Worm (Caenorhabditis elegans) whole organism, young adult: ENCODE results near the gene snf-5.

ENCODE experiments used
- B0035.1 ChIP-seq: sonication (generic microtip); optimal IDR thresholded peaks from 2 replicates; lab custom pipeline; 2016; ENCODE audit warnings: missing genetic modification characterization, mild to moderate bottlenecking, missing compliant biosample characterization, missing genotype, missing genetic modification reagents
- D2030.7 ChIP-seq: fragments of 200-800 bp; sonication (Bioruptor generic); IDR thresholded peaks from 2 replicates; pipeline ENCODE4 v1.3.6; 2022; ENCODE audit warnings: missing genetic modification reagents, missing genetic modification characterization, missing compliant biosample characterization
- F10E7.11 ChIP-seq: sonication (generic microtip); optimal IDR thresholded peaks from 2 replicates; lab custom pipeline; 2017; ENCODE audit warnings: mild to moderate bottlenecking, missing genetic modification characterization, moderate library complexity, missing compliant biosample characterization
- F22D6.2 ChIP-seq: sonication (generic microtip); optimal IDR thresholded peaks from 2 replicates; lab custom pipeline; 2016; ENCODE audit warnings: mild to moderate bottlenecking, missing genetic modification characterization, missing compliant biosample characterization
- F23B12.7 ChIP-seq: sonication (generic microtip); optimal IDR thresholded peaks from 2 replicates; lab custom pipeline; 2017; ENCODE audit warnings: missing genetic modification characterization, mild to moderate bottlenecking, missing compliant biosample characterization, antibody characterized with exemption, moderate library complexity; ENCODE audit not compliant: insufficient read depth
- F39B2.1 ChIP-seq: fragments of 200-800 bp; sonication (Bioruptor generic); IDR thresholded peaks from 2 replicates; pipeline ENCODE4 v1.3.6; 2022; ENCODE audit warnings: missing genetic modification reagents, missing genetic modification characterization, missing compliant biosample characterization
- F52B5.7 ChIP-seq: sonication (generic microtip); optimal IDR thresholded peaks from 2 replicates; lab custom pipeline; 2016; ENCODE audit warnings: mild to moderate bottlenecking, missing genetic modification characterization, missing compliant biosample characterization
- F57A8.1 ChIP-seq: fragments of 200-800 bp; sonication (Bioruptor generic); optimal IDR thresholded peaks from 2 replicates; lab custom pipeline; 2018; ENCODE audit warnings: mild to moderate bottlenecking, missing genetic modification characterization, moderate library complexity, missing compliant biosample characterization
- Y67H2A.10 ChIP-seq: fragments of 200-800 bp; sonication (Bioruptor generic); conservative IDR thresholded peaks from 2 replicates; pipeline ENCODE4 v1.3.6; 2022; ENCODE audit warnings: missing genetic modification reagents, missing genetic modification characterization, missing compliant biosample characterization
- Y95B8A.8 ChIP-seq: fragments of 200-800 bp; sonication (Bioruptor generic); IDR thresholded peaks from 2 replicates; pipeline ENCODE4 v1.3.6; 2022; ENCODE audit warnings: missing genetic modification reagents, missing genetic modification characterization, missing compliant biosample characterization
- aptf-2 ChIP-seq: fragments of 200-800 bp; sonication (Bioruptor generic); conservative IDR thresholded peaks from 2 replicates; pipeline ENCODE4 v1.3.6; 2022; ENCODE audit warnings: missing genetic modification reagents, missing genetic modification characterization, missing compliant biosample characterization
- atf-7 ChIP-seq: sonication (generic microtip); optimal IDR thresholded peaks from 2 replicates; lab custom pipeline; 2017; ENCODE audit warnings: mild to moderate bottlenecking, missing genetic modification characterization, missing compliant biosample characterization
- athp-1 ChIP-seq: sonication (generic microtip); optimal IDR thresholded peaks from 2 replicates; lab custom pipeline; 2017; ENCODE audit warnings: mild to moderate bottlenecking, missing genetic modification characterization, missing compliant biosample characterization
- attf-3 ChIP-seq: fragments of 200-800 bp; sonication (Bioruptor generic); conservative IDR thresholded peaks from 2 replicates; pipeline ENCODE4 v1.3.6; 2022; ENCODE audit warnings: missing genetic modification reagents, missing genetic modification characterization, missing compliant biosample characterization
- attf-5 ChIP-seq: fragments of 200-800 bp; sonication (Bioruptor generic); optimal IDR thresholded peaks from 2 replicates; lab custom pipeline; 2018; ENCODE audit warnings: mild to moderate bottlenecking, missing genetic modification characterization, missing compliant biosample characterization
- attf-6 ChIP-seq: fragments of 200-800 bp; sonication (Bioruptor generic); IDR thresholded peaks from 2 replicates; pipeline ENCODE4 v1.3.6; 2022; ENCODE audit warnings: missing genetic modification reagents, missing genetic modification characterization, missing compliant biosample characterization
- bed-2 ChIP-seq: fragments of 200-800 bp; sonication (Bioruptor generic); IDR thresholded peaks from 2 replicates; pipeline ENCODE4 v1.3.6; 2022; ENCODE audit warnings: missing genetic modification reagents, missing genetic modification characterization, missing compliant biosample characterization
- cebp-1 ChIP-seq, 2 experiments: fragments of 200-800 bp in 1 of 2; sonication (Bioruptor generic) in 1 of 2; sonication (generic microtip) in 1 of 2; IDR thresholded peaks in 1 of 2; optimal IDR thresholded peaks in 1 of 2; 2 replicates each; pipeline versions ENCODE4 v1.3.6 to Lab custom; 2017 to 2022; ENCODE audit warnings: missing compliant biosample characterization in 2 of 2, missing genetic modification characterization in 2 of 2, mild to moderate bottlenecking in 1 of 2, missing genetic modification reagents in 1 of 2, moderate library complexity in 1 of 2
- ceh-40 ChIP-seq: fragments of 200-800 bp; sonication (Bioruptor generic); IDR thresholded peaks from 2 replicates; pipeline ENCODE4 v1.3.6; 2022; ENCODE audit warnings: missing genetic modification characterization, missing compliant biosample characterization
- ceh-79 ChIP-seq: sonication (generic microtip); optimal IDR thresholded peaks from 2 replicates; lab custom pipeline; 2017; ENCODE audit warnings: mild to moderate bottlenecking, missing genetic modification characterization, missing compliant biosample characterization
- ceh-91 ChIP-seq: fragments of 200-800 bp; sonication (Bioruptor generic); IDR thresholded peaks from 2 replicates; pipeline ENCODE4 v1.3.6; 2022; ENCODE audit warnings: missing genetic modification reagents, missing genetic modification characterization, missing compliant biosample characterization
- dox-1 ChIP-seq: fragments of 200-800 bp; sonication (Bioruptor generic); IDR thresholded peaks from 2 replicates; pipeline ENCODE4 v1.3.6; 2022; ENCODE audit warnings: missing genetic modification reagents, missing genetic modification characterization, missing compliant biosample characterization
- egl-18 ChIP-seq: fragments of 200-800 bp; sonication (Bioruptor generic); IDR thresholded peaks from 2 replicates; pipeline ENCODE4 v1.3.6; 2022; ENCODE audit warnings: missing genetic modification reagents, missing genetic modification characterization, missing compliant biosample characterization
- egl-44 ChIP-seq: fragments of 200-800 bp; sonication (Bioruptor generic); IDR thresholded peaks from 2 replicates; pipeline ENCODE4 v1.3.6; 2022; ENCODE audit warnings: missing genetic modification reagents, missing genetic modification characterization, missing compliant biosample characterization
- ekl-4 ChIP-seq: fragments of 200-800 bp; sonication (Bioruptor generic); IDR thresholded peaks from 2 replicates; pipeline ENCODE4 v1.3.6; 2022; ENCODE audit warnings: missing genetic modification reagents, missing genetic modification characterization, missing compliant biosample characterization
- gei-17 ChIP-seq: fragments of 200-800 bp; sonication (Bioruptor generic); optimal IDR thresholded peaks from 2 replicates; lab custom pipeline; 2018; ENCODE audit warnings: mild to moderate bottlenecking, missing genetic modification characterization, missing compliant biosample characterization
- hmg-1.2 ChIP-seq: fragments of 200-800 bp; sonication (Bioruptor generic); IDR thresholded peaks from 2 replicates; pipeline ENCODE4 v1.3.6; 2022; ENCODE audit warnings: missing genetic modification reagents, missing genetic modification characterization, missing compliant biosample characterization
- lag-1 ChIP-seq: fragments of 200-800 bp; sonication (Bioruptor generic); IDR thresholded peaks from 2 replicates; pipeline ENCODE4 v1.3.6; 2022; ENCODE audit warnings: missing genetic modification reagents, missing genetic modification characterization, missing compliant biosample characterization
- let-526 ChIP-seq: fragments of 200-800 bp; sonication (Bioruptor generic); IDR thresholded peaks from 2 replicates; pipeline ENCODE4 v1.3.6; 2022; ENCODE audit warnings: missing genetic modification reagents, missing genetic modification characterization, missing compliant biosample characterization
- lin-26 ChIP-seq: fragments of 200-800 bp; sonication (Bioruptor generic); IDR thresholded peaks from 2 replicates; pipeline ENCODE4 v1.3.6; 2022; ENCODE audit warnings: missing genetic modification reagents, missing genetic modification characterization, missing compliant biosample characterization
- lir-1 ChIP-seq: fragments of 200-800 bp; sonication (Bioruptor generic); conservative IDR thresholded peaks from 2 replicates; pipeline ENCODE4 v1.3.6; 2022; ENCODE audit warnings: missing genetic modification reagents, missing genetic modification characterization, missing compliant biosample characterization
- lsy-27 ChIP-seq: sonication (generic microtip); optimal IDR thresholded peaks from 2 replicates; lab custom pipeline; 2017; ENCODE audit warnings: missing genetic modification characterization, mild to moderate bottlenecking, missing compliant biosample characterization, antibody characterized with exemption, missing genotype, borderline replicate concordance; ENCODE audit not compliant: insufficient read depth
- madf-8 ChIP-seq: fragments of 200-800 bp; sonication (Bioruptor generic); conservative IDR thresholded peaks from 2 replicates; pipeline ENCODE4 v1.3.6; 2022; ENCODE audit warnings: missing genetic modification reagents, missing genetic modification characterization, missing compliant biosample characterization
- mcd-1 ChIP-seq: fragments of 200-800 bp; sonication (Bioruptor generic); IDR thresholded peaks from 2 replicates; pipeline ENCODE4 v1.3.6; 2022; ENCODE audit warnings: missing genetic modification reagents, missing genetic modification characterization, missing compliant biosample characterization
- nfya-1 ChIP-seq: sonication (generic microtip); optimal IDR thresholded peaks from 2 replicates; lab custom pipeline; 2017; ENCODE audit warnings: antibody characterized with exemption, missing compliant biosample characterization, missing genetic modification characterization, borderline replicate concordance; ENCODE audit not compliant: insufficient read depth
- nfyb-1 ChIP-seq: fragments of 200-800 bp; sonication (Bioruptor generic); IDR thresholded peaks from 2 replicates; pipeline ENCODE4 v1.3.6; 2022; ENCODE audit warnings: missing genetic modification reagents, missing genetic modification characterization, missing compliant biosample characterization
- nhr-120 ChIP-seq: fragments of 200-800 bp; sonication (Bioruptor generic); IDR thresholded peaks from 2 replicates; pipeline ENCODE4 v1.3.6; 2022; ENCODE audit warnings: missing genetic modification characterization, missing compliant biosample characterization
- nhr-80 ChIP-seq: sonication (generic microtip); optimal IDR thresholded peaks from 2 replicates; lab custom pipeline; 2016; ENCODE audit warnings: missing genetic modification characterization, missing compliant biosample characterization
- sea-2 ChIP-seq: fragments of 200-800 bp; sonication (Bioruptor generic); IDR thresholded peaks from 2 replicates; pipeline ENCODE4 v1.3.6; 2022; ENCODE audit warnings: missing genetic modification characterization, missing compliant biosample characterization
- snpc-1.1 ChIP-seq: sonication (generic microtip); optimal IDR thresholded peaks from 2 replicates; lab custom pipeline; 2017; ENCODE audit warnings: missing genetic modification characterization, mild to moderate bottlenecking, missing compliant biosample characterization, antibody characterized with exemption, moderate library complexity, missing genotype, missing genetic modification reagents; ENCODE audit not compliant: insufficient read depth
- somi-1 ChIP-seq: fragments of 200-800 bp; sonication (Bioruptor generic); optimal IDR thresholded peaks from 2 replicates; lab custom pipeline; 2018; ENCODE audit warnings: mild to moderate bottlenecking, missing genetic modification characterization, missing compliant biosample characterization
- zfh-2 ChIP-seq: fragments of 200-800 bp; sonication (Bioruptor generic); conservative IDR thresholded peaks from 2 replicates; pipeline ENCODE4 v1.3.6; 2022; ENCODE audit warnings: missing genetic modification reagents, missing genetic modification characterization, missing compliant biosample characterization
- ztf-18 ChIP-seq: sonication (generic microtip); optimal IDR thresholded peaks from 2 replicates; lab custom pipeline; 2016; ENCODE audit warnings: missing genotype, mild to moderate bottlenecking, missing genetic modification characterization, missing compliant biosample characterization
- ztf-28 ChIP-seq: fragments of 200-800 bp; sonication (Bioruptor generic); IDR thresholded peaks from 2 replicates; pipeline ENCODE4 v1.3.6; 2022; ENCODE audit warnings: missing genetic modification reagents, missing genetic modification characterization, missing compliant biosample characterization

The snf-5 gene

ce11 chrII:12878697-12879096, 13.1 kb upstream of the snf-5 start (continued):
- TF ChIP-seq mcd-1 (GFP tag; lab: Robert Waterston, UW) (0 out of 2 replicates have a peak, but pooled peaks have one; percentile 22), let-526 (no peak), hmg-1.2 (GFP tag; lab: Robert Waterston, UW) (peak; percentile 75; the same call in 1 of the 2 replicates), lin-26 (GFP tag; lab: Robert Waterston, UW) (no peak), ceh-79 (no peak), attf-6 (GFP tag; lab: Robert Waterston, UW) (no peak), ekl-4 (GFP tag; lab: Robert Waterston, UW) (no peak), attf-5 (GFP tag; lab: Kevin White, UChicago) (peak; percentile 57), egl-44 (no peak), B0035.1 (tag; lab: Kevin White, UChicago) (no peak), gei-17 (GFP tag; lab: Kevin White, UChicago) (no peak), atf-7 (tag; lab: Kevin White, UChicago) (peak; percentile 45), zfh-2 (GFP tag; lab: Robert Waterston, UW) (peak; percentile 75), snpc-1.1 (no peak), F22D6.2 (tag; lab: Kevin White, UChicago) (no peak), F10E7.11 (tag; lab: Kevin White, UChicago) (no peak), aptf-2 (GFP tag; lab: Robert Waterston, UW) (no peak), ztf-18 (tag; lab: Kevin White, UChicago) (no peak), lsy-27 (no peak), Y67H2A.10 (no peak), ceh-40 (GFP tag; lab: Robert Waterston, UW) (no peak), egl-18 (no peak), attf-3 (no peak), nfya-1 (tag; lab: Kevin White, UChicago) (no peak), lir-1 (GFP tag; lab: Robert Waterston, UW) (no peak), nfyb-1 (no peak), F52B5.7 (no peak), ztf-28 (GFP tag; lab: Robert Waterston, UW) (no peak), athp-1 (tag; lab: Kevin White, UChicago) (no peak), F57A8.1 (GFP tag; lab: Kevin White, UChicago) (no peak), Y95B8A.8 (0 out of 2 replicates have a peak, but pooled peaks have one; percentile 59), nhr-120 (GFP tag; lab: Robert Waterston, UW) (no peak), somi-1 (GFP tag; lab: Kevin White, UChicago) (no peak), cebp-1 (GFP tag; IDR thresholded peaks at IDR 0.05; lab: Robert Waterston, UW) (no peak), cebp-1 (tag; optimal IDR thresholded peaks at IDR 0.05; lab: Kevin White, UChicago) (peak; percentile 71), bed-2 (no peak), madf-8 (GFP tag; lab: Robert Waterston, UW) (no peak), F23B12.7 (tag; lab: Kevin White, UChicago) (peak; percentile 54), F39B2.1 (no peak), D2030.7 (GFP tag; lab: Robert Waterston, UW) (no peak), ceh-91 (no peak), lag-1 (no peak), dox-1 (no peak), sea-2 (GFP tag; lab: Robert Waterston, UW) (no peak), nhr-80 (tag; lab: Kevin White, UChicago) (peak; percentile 94)
